Worm (Caenorhabditis elegans) whole organism, L2 larva: ENCODE data around the gene lgc-39.

Experiments used
- R02D3.7 ChIP-seq: fragments of 150-350 bp; optimal IDR thresholded peaks from 2 replicates; lab custom pipeline; 2014; ENCODE audit warnings: missing biosample characterization, missing genetic modification characterization
- alr-1 ChIP-seq: fragments of 150-350 bp; optimal IDR thresholded peaks from 2 replicates; lab custom pipeline; 2014; ENCODE audit warnings: missing biosample characterization, missing genetic modification characterization
- aly-2 ChIP-seq: fragments of 150-350 bp; optimal IDR thresholded peaks from 2 replicates; lab custom pipeline; 2014; ENCODE audit warnings: missing biosample characterization, missing genetic modification characterization
- ama-1 ChIP-seq: fragments of 150-350 bp; optimal IDR thresholded peaks from 2 replicates; lab custom pipeline; 2018; ENCODE audit warnings: inconsistent platforms
- blmp-1 ChIP-seq: sonication (generic microtip); optimal IDR thresholded peaks from 2 replicates; lab custom pipeline; 2017; ENCODE audit warnings: missing genetic modification characterization, mild to moderate bottlenecking, missing compliant biosample characterization, antibody characterized with exemption, moderate library complexity; ENCODE audit not compliant: insufficient read depth
- ceh-16 ChIP-seq: fragments of 150-350 bp; optimal IDR thresholded peaks from 2 replicates; lab custom pipeline; 2014; ENCODE audit warnings: missing biosample characterization, missing genetic modification characterization
- dmd-4 ChIP-seq: sonication (generic microtip); optimal IDR thresholded peaks from 2 replicates; lab custom pipeline; 2017; ENCODE audit warnings: missing biosample characterization, missing genetic modification characterization
- elt-1 ChIP-seq: fragments of 150-350 bp; optimal IDR thresholded peaks from 2 replicates; lab custom pipeline; 2014; ENCODE audit warnings: missing biosample characterization, missing genetic modification characterization
- elt-3 ChIP-seq: sonication (generic microtip); optimal IDR thresholded peaks from 2 replicates; lab custom pipeline; 2017; ENCODE audit warnings: missing biosample characterization, missing genetic modification characterization
- fos-1 ChIP-seq: fragments of 150-350 bp; optimal IDR thresholded peaks from 2 replicates; lab custom pipeline; 2014; ENCODE audit warnings: missing biosample characterization, missing genetic modification characterization
- gmeb-1 ChIP-seq: fragments of 150-350 bp; optimal IDR thresholded peaks from 2 replicates; lab custom pipeline; 2014; ENCODE audit warnings: missing biosample characterization, missing genetic modification characterization
- lin-11 ChIP-seq: fragments of 150-350 bp; sonication (generic microtip); optimal IDR thresholded peaks from 2 replicates; lab custom pipeline; 2014; ENCODE audit warnings: missing biosample characterization, missing genetic modification characterization, inconsistent platforms, mixed read lengths
- lin-13 ChIP-seq: fragments of 150-350 bp; optimal IDR thresholded peaks from 2 replicates; lab custom pipeline; 2014; ENCODE audit warnings: missing biosample characterization, missing genetic modification reagents, missing genetic modification characterization
- lin-39 ChIP-seq: fragments of 150-350 bp; optimal IDR thresholded peaks from 2 replicates; lab custom pipeline; 2014; ENCODE audit warnings: missing biosample characterization, missing genetic modification reagents, missing genetic modification characterization
- lsy-2 ChIP-seq, 2 experiments: fragments of 150-350 bp in 1 of 2; sonication (generic microtip) in 1 of 2; optimal IDR thresholded peaks; 2 replicates each; lab custom pipeline; 2014 to 2017; ENCODE audit warnings: missing biosample characterization in 2 of 2, missing genetic modification characterization in 2 of 2
- mab-5 ChIP-seq: fragments of 150-350 bp; optimal IDR thresholded peaks from 2 replicates; lab custom pipeline; 2014; ENCODE audit warnings: missing biosample characterization, missing genetic modification characterization
- mbf-1 ChIP-seq: sonication (generic microtip); optimal IDR thresholded peaks from 2 replicates; lab custom pipeline; 2017; ENCODE audit warnings: missing biosample characterization, missing genetic modification characterization
- mdl-1 ChIP-seq, 2 experiments: fragments of 150-350 bp in 1 of 2; sonication (generic microtip) in 1 of 2; optimal IDR thresholded peaks; 2 replicates each; lab custom pipeline; 2017; ENCODE audit warnings: missing biosample characterization in 2 of 2, missing genetic modification characterization in 2 of 2
- nhr-10 ChIP-seq: sonication (generic microtip); optimal IDR thresholded peaks from 2 replicates; lab custom pipeline; 2017; ENCODE audit warnings: missing biosample characterization, missing genetic modification characterization
- nhr-11 ChIP-seq: fragments of 150-350 bp; optimal IDR thresholded peaks from 2 replicates; lab custom pipeline; 2014; ENCODE audit warnings: missing biosample characterization, missing genetic modification characterization
- nhr-12 ChIP-seq: fragments of 150-350 bp; optimal IDR thresholded peaks from 2 replicates; lab custom pipeline; 2014; ENCODE audit warnings: missing biosample characterization, missing genetic modification characterization
- nhr-129 ChIP-seq: fragments of 150-350 bp; optimal IDR thresholded peaks from 2 replicates; lab custom pipeline; 2014; ENCODE audit warnings: missing biosample characterization, missing genetic modification characterization
- nhr-21 ChIP-seq: fragments of 150-350 bp; optimal IDR thresholded peaks from 2 replicates; lab custom pipeline; 2014; ENCODE audit warnings: missing biosample characterization, missing genetic modification characterization
- nhr-23 ChIP-seq: fragments of 150-350 bp; optimal IDR thresholded peaks from 2 replicates; lab custom pipeline; 2014; ENCODE audit warnings: missing biosample characterization, missing genetic modification reagents, missing genetic modification characterization
- nhr-237 ChIP-seq: fragments of 150-350 bp; optimal IDR thresholded peaks from 2 replicates; lab custom pipeline; 2014; ENCODE audit warnings: missing biosample characterization, missing genetic modification characterization
- nhr-25 ChIP-seq: fragments of 150-350 bp; sonication (generic microtip); optimal IDR thresholded peaks from 3 replicates; lab custom pipeline; 2014; ENCODE audit warnings: missing biosample characterization, missing genetic modification characterization
- nhr-6 ChIP-seq: fragments of 150-350 bp; optimal IDR thresholded peaks from 2 replicates; lab custom pipeline; 2014; ENCODE audit warnings: missing biosample characterization, missing genetic modification characterization
- nhr-77 ChIP-seq: fragments of 150-350 bp; optimal IDR thresholded peaks from 2 replicates; lab custom pipeline; 2014; ENCODE audit warnings: missing biosample characterization, missing genetic modification characterization
- peb-1 ChIP-seq: fragments of 150-350 bp; optimal IDR thresholded peaks from 2 replicates; lab custom pipeline; 2014; ENCODE audit warnings: missing biosample characterization, missing genetic modification characterization
- sem-4 ChIP-seq: fragments of 150-350 bp; optimal IDR thresholded peaks from 2 replicates; lab custom pipeline; 2014; ENCODE audit warnings: missing biosample characterization, missing genetic modification reagents, missing genetic modification characterization
- skn-1 ChIP-seq: sonication (generic microtip); optimal IDR thresholded peaks from 2 replicates; lab custom pipeline; 2017; ENCODE audit warnings: missing biosample characterization, missing genetic modification characterization
- sma-3 ChIP-seq: sonication (generic microtip); optimal IDR thresholded peaks from 2 replicates; lab custom pipeline; 2016; ENCODE audit warnings: missing genetic modification reagents, missing genetic modification characterization, missing compliant biosample characterization
- sma-9 ChIP-seq, 2 experiments: fragments of 150-350 bp in 1 of 2; sonication (generic microtip) in 1 of 2; optimal IDR thresholded peaks; 2 replicates each; lab custom pipeline; 2014 to 2016; ENCODE audit warnings: missing genetic modification characterization in 2 of 2, mild to moderate bottlenecking in 1 of 2, missing biosample characterization in 1 of 2, missing compliant biosample characterization in 1 of 2, missing genetic modification reagents in 1 of 2, moderate library complexity in 1 of 2
- snpc-4 ChIP-seq: fragments of 150-350 bp; optimal IDR thresholded peaks from 2 replicates; lab custom pipeline; 2014; ENCODE audit warnings: missing biosample characterization, missing genetic modification characterization
- unc-39 ChIP-seq: fragments of 150-350 bp; optimal IDR thresholded peaks from 2 replicates; lab custom pipeline; 2014; ENCODE audit warnings: missing biosample characterization, missing genetic modification characterization
- unc-55 ChIP-seq: fragments of 150-350 bp; sonication (generic microtip); optimal IDR thresholded peaks from 3 replicates; lab custom pipeline; 2014; ENCODE audit warnings: missing biosample characterization, missing genetic modification reagents, missing genetic modification characterization
- unc-62 ChIP-seq: fragments of 150-350 bp; optimal IDR thresholded peaks from 2 replicates; lab custom pipeline; 2014; ENCODE audit warnings: missing biosample characterization, missing genetic modification reagents, missing genetic modification characterization
- ztf-1 ChIP-seq: fragments of 200-800 bp; sonication (Bioruptor generic); conservative IDR thresholded peaks from 2 replicates; pipeline ENCODE4 v1.3.6; 2022; ENCODE audit warnings: missing genetic modification characterization, missing compliant biosample characterization
- ztf-11 ChIP-seq: sonication (generic microtip); optimal IDR thresholded peaks from 2 replicates; lab custom pipeline; 2017; ENCODE audit warnings: missing biosample characterization, missing genetic modification characterization

The lgc-39 gene

ce11 chrV:7175201-7175600 is at the start of gene lgc-39:
lgc-39 (plus strand) TSS chrV:7175501.
- no peak for TF ChIP-seq unc-39
- TF ChIP-seq sem-4, result no peak
- TF ChIP-seq gmeb-1 (tag; lab: Kevin White, UChicago), result no peak
- no peak for TF ChIP-seq unc-55 (GFP tag; lab: Kevin White, UChicago)
- no peak for TF ChIP-seq sma-9 (GFP tag; optimal IDR thresholded peaks at IDR 0.05; lab: Kevin White, UChicago)
- TF ChIP-seq sma-9 (tag; optimal IDR thresholded peaks at IDR 0.05; lab: Kevin White, UChicago), result no peak
- no peak for TF ChIP-seq ceh-16 (tag; lab: Kevin White, UChicago)
- TF ChIP-seq nhr-21 (tag; lab: Kevin White, UChicago), result no peak
- TF ChIP-seq lin-39 (tag; lab: Kevin White, UChicago), result no peak
- TF ChIP-seq mdl-1 (tag; optimal IDR thresholded peaks at IDR 0.05; lab: Kevin White, UChicago), result no peak
- no peak for TF ChIP-seq ama-1 (lab: Kevin White, UChicago)
- no peak for TF ChIP-seq sma-3 (GFP tag; lab: Kevin White, UChicago)
- no peak for TF ChIP-seq R02D3.7
- TF ChIP-seq nhr-129, result no peak
- no peak for TF ChIP-seq ztf-1 (GFP tag; lab: Robert Waterston, UW)
- TF ChIP-seq alr-1 (tag; lab: Kevin White, UChicago), result no peak
- no peak for TF ChIP-seq lin-13 (GFP tag; lab: Kevin White, UChicago)
- no peak for TF ChIP-seq lin-11 (tag; lab: Kevin White, UChicago)
- TF ChIP-seq ztf-11 (tag; lab: Kevin White, UChicago), result no peak
- no peak for TF ChIP-seq aly-2 (tag; lab: Kevin White, UChicago)
- no peak for TF ChIP-seq elt-1

- TF ChIP-seq mbf-1 (no peak), ztf-1 (GFP tag; lab: Robert Waterston, UW) (no peak), fos-1 (tag; lab: Kevin White, UChicago) (no peak), nhr-6 (no peak), dmd-4 (tag; lab: Kevin White, UChicago) (no peak), ztf-11 (tag; lab: Kevin White, UChicago) (no peak), snpc-4 (no peak), nhr-23 (tag; lab: Kevin White, UChicago) (no peak), nhr-12 (no peak)
Measured at ce11 chrV:7129460-7129859, 45.8 kb upstream of the lgc-39 start, which contains the start of gene T01C4.8. T01C4.8 (minus strand) TSS chrV:7129560.

ce11 chrV:7130974-7131373 is 44.3 kb upstream of the lgc-39 start, which contains the start of gene srx-36:
srx-36 (minus strand) TSS chrV:7131074.
- TF ChIP-seq blmp-1 (tag; lab: Kevin White, UChicago), result no peak
- no peak for TF ChIP-seq unc-55 (GFP tag; lab: Kevin White, UChicago)
- no peak for TF ChIP-seq snpc-4
- TF ChIP-seq dmd-4 (tag; lab: Kevin White, UChicago), result no peak
- no peak for TF ChIP-seq nhr-77 (tag; lab: Kevin White, UChicago)
- TF ChIP-seq lsy-2 (tag; optimal IDR thresholded peaks at IDR 0.05; lab: Kevin White, UChicago), result no peak
- TF ChIP-seq nhr-12, result no peak
- no peak for TF ChIP-seq ztf-11 (tag; lab: Kevin White, UChicago)
- no peak for TF ChIP-seq ztf-1 (GFP tag; lab: Robert Waterston, UW)
- TF ChIP-seq elt-1, result no peak
- no peak for TF ChIP-seq mab-5 (tag; lab: Kevin White, UChicago)

ce11 chrV:7132248-7132647 is 43.1 kb upstream of the lgc-39 start, which contains the start of gene sre-10:
sre-10 (plus strand) TSS chrV:7132548.
- TF ChIP-seq nhr-25 (tag; lab: Kevin White, UChicago), result no peak

- TF ChIP-seq gmeb-1 (tag; lab: Kevin White, UChicago) (no peak), unc-62 (no peak), skn-1 (tag; lab: Kevin White, UChicago) (no peak), elt-3 (tag; lab: Kevin White, UChicago) (no peak), nhr-77 (tag; lab: Kevin White, UChicago) (no peak), peb-1 (tag; lab: Kevin White, UChicago) (no peak), sma-3 (GFP tag; lab: Kevin White, UChicago) (no peak), fos-1 (tag; lab: Kevin White, UChicago) (no peak), sem-4 (no peak), snpc-4 (no peak), mdl-1 (tag; optimal IDR thresholded peaks at IDR 0.05; lab: Kevin White, UChicago) (no peak), sma-9 (GFP tag; optimal IDR thresholded peaks at IDR 0.05; lab: Kevin White, UChicago) (no peak), sma-9 (tag; optimal IDR thresholded peaks at IDR 0.05; lab: Kevin White, UChicago) (no peak), nhr-10 (no peak), nhr-237 (no peak), nhr-23 (tag; lab: Kevin White, UChicago) (no peak), nhr-11 (no peak), nhr-12 (no peak), nhr-129 (no peak)
Measured at ce11 chrV:7133963-7134362, 41.3 kb upstream of the lgc-39 start, which contains the start of gene F10D2.16. F10D2.16 (plus strand) TSS chrV:7134263.
